Worm (Caenorhabditis elegans) whole organism, early embryonic: ENCODE data around the gene pals-27.

Source experiments
- aly-1 ChIP-seq: sonication (generic microtip); optimal IDR thresholded peaks from 2 replicates; lab custom pipeline; 2016; ENCODE audit warnings: missing genetic modification characterization, missing compliant biosample characterization
- ama-1 ChIP-seq: fragments of 150-350 bp; optimal IDR thresholded peaks from 2 replicates; lab custom pipeline; 2014
- ets-7 ChIP-seq: sonication (generic microtip); optimal IDR thresholded peaks from 2 replicates; lab custom pipeline; 2016; ENCODE audit warnings: missing genotype, missing genetic modification characterization, missing compliant biosample characterization
- flt-1 ChIP-seq: fragments of 200-800 bp; sonication (Bioruptor generic); IDR thresholded peaks from 2 replicates; pipeline ENCODE4 v1.3.6; 2022; ENCODE audit warnings: missing genetic modification characterization, missing compliant biosample characterization
- pes-1 ChIP-seq: fragments of 200-800 bp; sonication (Bioruptor generic); IDR thresholded peaks from 2 replicates; pipeline ENCODE4 v1.3.6; 2022; ENCODE audit warnings: missing genetic modification reagents, missing genetic modification characterization, missing compliant biosample characterization
- scrt-1 ChIP-seq: fragments of 200-800 bp; sonication (Bioruptor generic); IDR thresholded peaks from 2 replicates; pipeline ENCODE4 v1.3.6; 2022; ENCODE audit warnings: missing genetic modification characterization, missing compliant biosample characterization
- tbx-37 ChIP-seq: fragments of 200-800 bp; sonication (Bioruptor generic); conservative IDR thresholded peaks from 2 replicates; pipeline ENCODE4 v1.3.6; 2022; ENCODE audit warnings: missing genetic modification reagents, missing genetic modification characterization, missing compliant biosample characterization
- tra-4 ChIP-seq: sonication (generic microtip); optimal IDR thresholded peaks from 2 replicates; lab custom pipeline; 2017; ENCODE audit warnings: missing genetic modification characterization, missing compliant biosample characterization

ce11 chrIII:4394496-4394895 lies 13.1 kb downstream of the pals-27 start, which contains the start of gene R07E5.4:
- TF ChIP-seq tra-4 (tag; lab: Kevin White, UChicago): no peak
- TF ChIP-seq tbx-37: no peak
- no peak for TF ChIP-seq flt-1
- TF ChIP-seq ama-1 (lab: Kevin White, UChicago): no peak
- TF ChIP-seq pes-1 (GFP tag; lab: Robert Waterston, UW): no peak
- no peak for TF ChIP-seq ets-7 (tag; lab: Kevin White, UChicago)
- no peak for TF ChIP-seq scrt-1 (GFP tag; lab: Robert Waterston, UW)
- TF ChIP-seq aly-1: no peak
